Fruit fly (Drosophila melanogaster): ENCODE data around the gene Jhbp11.

DNA sequence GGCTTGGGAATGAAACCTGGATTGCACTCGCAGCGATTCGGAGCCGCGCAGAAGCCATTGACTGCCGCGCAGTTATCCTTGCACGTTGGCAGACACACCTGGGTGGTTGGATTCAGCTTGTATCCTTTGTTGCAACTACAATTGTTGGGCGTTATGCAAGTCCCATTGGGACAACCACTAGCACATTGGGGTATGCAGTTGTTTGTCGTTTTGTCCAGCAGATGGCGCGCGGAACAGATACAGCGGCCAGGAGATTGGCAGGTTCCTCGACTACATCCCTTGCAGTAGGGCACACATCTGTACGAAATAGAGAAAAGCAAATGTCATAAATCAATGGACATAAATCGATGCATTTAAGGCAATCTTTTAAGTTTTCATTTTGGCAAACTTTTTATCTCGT is 2.4 kb upstream of the Jhbp11 start:
- no peak for TF ChIP-seq EcR (GFP tag; optimal IDR thresholded peaks at IDR 0.05)
- TF ChIP-seq CG12605 (GFP tag; IDR thresholded peaks at IDR 0.05): no peak
- no peak for TF ChIP-seq CG15710 (tag; optimal IDR thresholded peaks at IDR 0.05)
- no peak for TF ChIP-seq CG8159 (tag; optimal IDR thresholded peaks at IDR 0.05)
- no peak for TF ChIP-seq Snoo (tag; optimal IDR thresholded peaks at IDR 0.05)

Measured in whole organism, pupa.